Worm (Caenorhabditis elegans) whole organism, mixed stage, embryonic: ENCODE measurements around the gene srg-10.

ENCODE experiments used
- blmp-1 ChIP-seq: fragments of 150-350 bp; optimal IDR thresholded peaks from 2 replicates; lab custom pipeline; 2014; ENCODE audit warnings: missing biosample characterization, missing genetic modification characterization
- ces-1 ChIP-seq: fragments of 150-350 bp; optimal IDR thresholded peaks from 2 replicates; lab custom pipeline; 2014; ENCODE audit warnings: missing biosample characterization, missing genetic modification reagents, missing genetic modification characterization
- elt-1 ChIP-seq: sonication (generic microtip); optimal IDR thresholded peaks from 2 replicates; lab custom pipeline; 2017; ENCODE audit warnings: missing genetic modification characterization, mild to moderate bottlenecking, missing compliant biosample characterization, antibody characterized with exemption, moderate library complexity, borderline replicate concordance; ENCODE audit not compliant: insufficient read depth
- elt-3 ChIP-seq: fragments of 150-350 bp; optimal IDR thresholded peaks from 2 replicates; lab custom pipeline; 2014; ENCODE audit warnings: missing biosample characterization, missing genetic modification characterization
- hlh-1 ChIP-seq: fragments of 150-350 bp; optimal IDR thresholded peaks from 2 replicates; lab custom pipeline; 2014; ENCODE audit warnings: missing biosample characterization, missing genetic modification reagents, missing genetic modification characterization
- lin-13 ChIP-seq: fragments of 150-350 bp; optimal IDR thresholded peaks from 2 replicates; lab custom pipeline; 2014; ENCODE audit warnings: missing biosample characterization, missing genetic modification characterization
- mab-5 ChIP-seq: fragments of 150-350 bp; optimal IDR thresholded peaks from 2 replicates; lab custom pipeline; 2014; ENCODE audit warnings: missing biosample characterization, missing genetic modification characterization
- mep-1 ChIP-seq: fragments of 150-350 bp; optimal IDR thresholded peaks from 2 replicates; lab custom pipeline; 2017; ENCODE audit warnings: missing biosample characterization, missing genetic modification reagents, missing genetic modification characterization, inconsistent platforms
- nhr-12 ChIP-seq: fragments of 150-350 bp; optimal IDR thresholded peaks from 2 replicates; lab custom pipeline; 2014; ENCODE audit warnings: missing biosample characterization, missing genetic modification characterization
- pha-4 ChIP-seq: fragments of 150-350 bp; optimal IDR thresholded peaks from 2 replicates; lab custom pipeline; 2018; ENCODE audit warnings: missing biosample characterization, missing genetic modification reagents, missing genetic modification characterization
- snpc-4 ChIP-seq: fragments of 150-350 bp; optimal IDR thresholded peaks from 2 replicates; lab custom pipeline; 2014; ENCODE audit warnings: missing biosample characterization, missing genetic modification characterization

DNA sequence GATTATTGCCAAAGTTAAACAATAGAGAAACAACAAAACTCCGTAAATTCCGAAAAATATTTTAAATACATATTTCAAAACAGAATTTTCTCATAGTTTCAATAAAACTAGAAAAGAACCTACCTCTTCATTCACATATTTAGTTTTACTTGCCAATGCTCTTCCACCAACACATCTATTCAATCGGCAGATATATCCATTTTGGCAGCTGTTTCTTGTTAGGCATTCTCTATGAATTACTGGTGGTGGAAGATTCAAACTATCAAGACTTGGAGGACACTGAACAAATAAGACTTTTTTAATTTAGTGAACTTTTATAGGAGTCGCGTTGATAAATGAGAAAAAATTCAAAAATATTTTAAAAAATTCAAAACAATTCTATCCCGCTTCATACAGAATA lies 30.2 kb upstream of the srg-10 start:
- no peak for TF ChIP-seq nhr-12
- TF ChIP-seq snpc-4 (tag; lab: Kevin White, UChicago), result no peak
- no peak for TF ChIP-seq elt-1 (tag; lab: Kevin White, UChicago)
- no peak for TF ChIP-seq pha-4 (tag; lab: Kevin White, UChicago)
- no peak for TF ChIP-seq lin-13 (tag; lab: Kevin White, UChicago)
- no peak for TF ChIP-seq mep-1
- no peak for TF ChIP-seq mab-5 (tag; lab: Kevin White, UChicago)
- no peak for TF ChIP-seq hlh-1
- no peak for TF ChIP-seq blmp-1
- no peak for TF ChIP-seq ces-1 (GFP tag; lab: Kevin White, UChicago)
- TF ChIP-seq elt-3 (tag; lab: Kevin White, UChicago), result no peak
